Worm (Caenorhabditis elegans) whole organism, young adult: ENCODE results near the gene unc-112.

Experiments
- B0035.1 ChIP-seq: sonication (generic microtip); optimal IDR thresholded peaks from 2 replicates; lab custom pipeline; 2016; ENCODE audit warnings: missing genetic modification characterization, mild to moderate bottlenecking, missing compliant biosample characterization, missing genotype, missing genetic modification reagents
- B0261.1 ChIP-seq: sonication (generic microtip); optimal IDR thresholded peaks from 2 replicates; lab custom pipeline; 2016; ENCODE audit warnings: mild to moderate bottlenecking, missing genetic modification characterization, moderate library complexity, missing compliant biosample characterization
- B0336.3 ChIP-seq: fragments of 200-800 bp; sonication (Bioruptor generic); IDR thresholded peaks from 2 replicates; pipeline ENCODE4 v1.3.6; 2022; ENCODE audit warnings: missing genetic modification characterization, missing compliant biosample characterization
- F23B12.7 ChIP-seq: sonication (generic microtip); optimal IDR thresholded peaks from 2 replicates; lab custom pipeline; 2017; ENCODE audit warnings: missing genetic modification characterization, mild to moderate bottlenecking, missing compliant biosample characterization, antibody characterized with exemption, moderate library complexity; ENCODE audit not compliant: insufficient read depth
- F39B2.1 ChIP-seq: fragments of 200-800 bp; sonication (Bioruptor generic); IDR thresholded peaks from 2 replicates; pipeline ENCODE4 v1.3.6; 2022; ENCODE audit warnings: missing genetic modification reagents, missing genetic modification characterization, missing compliant biosample characterization
- F57A8.1 ChIP-seq: fragments of 200-800 bp; sonication (Bioruptor generic); optimal IDR thresholded peaks from 2 replicates; lab custom pipeline; 2018; ENCODE audit warnings: mild to moderate bottlenecking, missing genetic modification characterization, moderate library complexity, missing compliant biosample characterization
- T26A5.8 ChIP-seq: sonication (generic microtip); optimal IDR thresholded peaks from 2 replicates; lab custom pipeline; 2016; ENCODE audit warnings: missing genetic modification characterization, missing compliant biosample characterization
- Y56A3A.18 ChIP-seq: fragments of 200-800 bp; sonication (Bioruptor generic); IDR thresholded peaks from 2 replicates; pipeline ENCODE4 v1.3.6; 2022; ENCODE audit warnings: missing genetic modification reagents, missing genetic modification characterization, missing compliant biosample characterization
- Y79H2A.3 ChIP-seq: fragments of 200-800 bp; sonication (Bioruptor generic); conservative IDR thresholded peaks from 2 replicates; pipeline ENCODE4 v1.3.6; 2022; ENCODE audit warnings: missing genetic modification reagents, missing genetic modification characterization, missing compliant biosample characterization
- ama-1 ChIP-seq, 3 experiments: fragments of 150-350 bp in 1 of 3; sonication (generic microtip) in 2 of 3; optimal IDR thresholded peaks; 2 replicates each; lab custom pipeline; 2014 to 2018; ENCODE audit warnings: missing biosample characterization in 2 of 3, missing genetic modification characterization in 2 of 3, missing genetic modification reagents in 2 of 3
- aptf-3 ChIP-seq: fragments of 200-800 bp; sonication (Bioruptor generic); IDR thresholded peaks from 2 replicates; pipeline ENCODE4 v1.3.6; 2022; ENCODE audit warnings: missing genetic modification characterization, missing compliant biosample characterization
- attf-6 ChIP-seq: fragments of 200-800 bp; sonication (Bioruptor generic); IDR thresholded peaks from 2 replicates; pipeline ENCODE4 v1.3.6; 2022; ENCODE audit warnings: missing genetic modification reagents, missing genetic modification characterization, missing compliant biosample characterization
- bed-1 ChIP-seq: fragments of 200-800 bp; sonication (Bioruptor generic); IDR thresholded peaks from 2 replicates; pipeline ENCODE4 v1.3.6; 2022; ENCODE audit warnings: missing genetic modification reagents, missing genetic modification characterization, missing compliant biosample characterization
- ceh-91 ChIP-seq: fragments of 200-800 bp; sonication (Bioruptor generic); IDR thresholded peaks from 2 replicates; pipeline ENCODE4 v1.3.6; 2022; ENCODE audit warnings: missing genetic modification reagents, missing genetic modification characterization, missing compliant biosample characterization
- dox-1 ChIP-seq: fragments of 200-800 bp; sonication (Bioruptor generic); IDR thresholded peaks from 2 replicates; pipeline ENCODE4 v1.3.6; 2022; ENCODE audit warnings: missing genetic modification reagents, missing genetic modification characterization, missing compliant biosample characterization
- ets-4 ChIP-seq: fragments of 200-800 bp; sonication (Bioruptor generic); optimal IDR thresholded peaks from 2 replicates; lab custom pipeline; 2018; ENCODE audit warnings: mild to moderate bottlenecking, missing genetic modification characterization, missing compliant biosample characterization
- hsf-1 ChIP-seq: fragments of 200-800 bp; sonication (Bioruptor generic); IDR thresholded peaks from 2 replicates; pipeline ENCODE4 v1.3.6; 2022; ENCODE audit warnings: missing genetic modification reagents, missing genetic modification characterization, missing compliant biosample characterization
- let-607 ChIP-seq, 2 experiments: fragments of 200-800 bp in 1 of 2; sonication (Bioruptor generic) in 1 of 2; sonication (generic microtip) in 1 of 2; optimal IDR thresholded peaks; 2 replicates each; lab custom pipeline; 2016 to 2018; ENCODE audit warnings: mild to moderate bottlenecking in 2 of 2, missing compliant biosample characterization in 2 of 2, missing genetic modification characterization in 2 of 2, moderate library complexity in 2 of 2, missing genotype in 1 of 2
- lin-35 ChIP-seq, 3 experiments: fragments of 150-350 bp in 2 of 3; sonication (generic microtip) in 1 of 3; optimal IDR thresholded peaks; 2 replicates each; lab custom pipeline; 2014 to 2018; ENCODE audit warnings: missing biosample characterization in 3 of 3, missing genetic modification characterization in 3 of 3, missing genetic modification reagents in 3 of 3
- lin-40 ChIP-seq: sonication (generic microtip); optimal IDR thresholded peaks from 2 replicates; lab custom pipeline; 2016; ENCODE audit warnings: missing genetic modification characterization, mild to moderate bottlenecking, missing compliant biosample characterization, missing genotype, missing genetic modification reagents
- lin-54 ChIP-seq: fragments of 200-800 bp; sonication (Bioruptor generic); optimal IDR thresholded peaks from 2 replicates; lab custom pipeline; 2018; ENCODE audit warnings: mild to moderate bottlenecking, missing genetic modification characterization, missing compliant biosample characterization
- lir-1 ChIP-seq: fragments of 200-800 bp; sonication (Bioruptor generic); conservative IDR thresholded peaks from 2 replicates; pipeline ENCODE4 v1.3.6; 2022; ENCODE audit warnings: missing genetic modification reagents, missing genetic modification characterization, missing compliant biosample characterization
- lsy-27 ChIP-seq: sonication (generic microtip); optimal IDR thresholded peaks from 2 replicates; lab custom pipeline; 2017; ENCODE audit warnings: missing genetic modification characterization, mild to moderate bottlenecking, missing compliant biosample characterization, antibody characterized with exemption, missing genotype, borderline replicate concordance; ENCODE audit not compliant: insufficient read depth
- madf-3 ChIP-seq: fragments of 200-800 bp; sonication (Bioruptor generic); IDR thresholded peaks from 2 replicates; pipeline ENCODE4 v1.3.6; 2022; ENCODE audit warnings: missing genetic modification reagents, missing genetic modification characterization, missing compliant biosample characterization
- nfyb-1 ChIP-seq: fragments of 200-800 bp; sonication (Bioruptor generic); IDR thresholded peaks from 2 replicates; pipeline ENCODE4 v1.3.6; 2022; ENCODE audit warnings: missing genetic modification reagents, missing genetic modification characterization, missing compliant biosample characterization
- rcor-1 ChIP-seq: fragments of 200-800 bp; sonication (Bioruptor generic); IDR thresholded peaks from 2 replicates; pipeline ENCODE4 v1.3.6; 2022; ENCODE audit warnings: missing genetic modification reagents, missing genetic modification characterization, missing compliant biosample characterization
- repo-1 ChIP-seq: sonication (generic microtip); optimal IDR thresholded peaks from 2 replicates; lab custom pipeline; 2017; ENCODE audit warnings: mild to moderate bottlenecking, missing genetic modification characterization, missing compliant biosample characterization
- rpc-1 ChIP-seq, 2 experiments: fragments of 150-350 bp in 1 of 2; sonication (generic microtip) in 1 of 2; optimal IDR thresholded peaks; 2 replicates each; lab custom pipeline; 2014 to 2018; ENCODE audit warnings: missing biosample characterization in 1 of 2, missing genetic modification characterization in 1 of 2, missing genetic modification reagents in 1 of 2, missing genotype in 1 of 2
- sdz-38 ChIP-seq: sonication (generic microtip); optimal IDR thresholded peaks from 2 replicates; lab custom pipeline; 2016; ENCODE audit warnings: missing genotype, missing genetic modification characterization, missing compliant biosample characterization
- snpc-1.1 ChIP-seq: sonication (generic microtip); optimal IDR thresholded peaks from 2 replicates; lab custom pipeline; 2017; ENCODE audit warnings: missing genetic modification characterization, mild to moderate bottlenecking, missing compliant biosample characterization, antibody characterized with exemption, moderate library complexity, missing genotype, missing genetic modification reagents; ENCODE audit not compliant: insufficient read depth
- snpc-3.4 ChIP-seq: sonication (generic microtip); optimal IDR thresholded peaks from 2 replicates; lab custom pipeline; 2017; ENCODE audit warnings: missing genetic modification characterization, mild to moderate bottlenecking, missing compliant biosample characterization, antibody characterized with exemption, moderate library complexity, missing genotype, missing genetic modification reagents
- snpc-4 ChIP-seq, 5 experiments: fragments of 150-350 bp in 1 of 5; sonication (generic microtip) in 4 of 5; optimal IDR thresholded peaks; 2 replicates each; lab custom pipeline; 2014 to 2018; ENCODE audit warnings: missing genetic modification characterization in 5 of 5, missing biosample characterization in 3 of 5, antibody characterized with exemption in 2 of 5, mild to moderate bottlenecking in 2 of 5, missing compliant biosample characterization in 2 of 5, missing genotype in 2 of 5, moderate library complexity in 2 of 5, missing genetic modification reagents in 1 of 5
- sptf-2 ChIP-seq: fragments of 200-800 bp; sonication (Bioruptor generic); optimal IDR thresholded peaks from 2 replicates; lab custom pipeline; 2018; ENCODE audit warnings: mild to moderate bottlenecking, missing genetic modification characterization, missing compliant biosample characterization
- zim-3 ChIP-seq: sonication (generic microtip); optimal IDR thresholded peaks from 2 replicates; lab custom pipeline; 2017; ENCODE audit warnings: mild to moderate bottlenecking, missing genetic modification characterization, moderate library complexity, missing compliant biosample characterization

Gene unc-112

ce11 chrV:14687106-14687964 lies 9.1 kb downstream of the unc-112 start (continued):
- no peak for TF ChIP-seq snpc-4 (GFP tag; optimal IDR thresholded peaks at IDR 0.05; lab: Kevin White, UChicago)
- peak in 1 of 4 experiments; percentile 30 for TF ChIP-seq snpc-4 (tag; optimal IDR thresholded peaks at IDR 0.05; lab: Kevin White, UChicago)
- TF ChIP-seq lin-54 (GFP tag; lab: Kevin White, UChicago) = no peak
- no peak for TF ChIP-seq madf-3 (GFP tag; lab: Robert Waterston, UW)
- no peak for TF ChIP-seq sdz-38 (tag; lab: Kevin White, UChicago)
- no peak for TF ChIP-seq lsy-27
- TF ChIP-seq dox-1 (GFP tag; lab: Robert Waterston, UW) = peak; percentile 9
- TF ChIP-seq lin-35 (GFP tag; optimal IDR thresholded peaks at IDR 0.05; lab: Kevin White, UChicago) = no peak
- peak; percentile 26 for TF ChIP-seq snpc-3.4 (tag; lab: Kevin White, UChicago)
- no peak for TF ChIP-seq attf-6 (GFP tag; lab: Robert Waterston, UW)
- no peak; the same call in 1 of the 2 replicates for TF ChIP-seq lir-1 (GFP tag; lab: Robert Waterston, UW)
- TF ChIP-seq ama-1 (optimal IDR thresholded peaks at IDR 0.05; lab: Kevin White, UChicago) = peak; percentile 65
- no peak for TF ChIP-seq ama-1 (GFP tag; optimal IDR thresholded peaks at IDR 0.05; lab: Kevin White, UChicago)
- TF ChIP-seq Y79H2A.3 (GFP tag; lab: Robert Waterston, UW) = no peak
- TF ChIP-seq snpc-1.1 (tag; lab: Kevin White, UChicago) = no peak
- peak; percentile 66 for TF ChIP-seq hsf-1 (GFP tag; lab: Robert Waterston, UW)
- TF ChIP-seq ets-4 (GFP tag; lab: Kevin White, UChicago) = no peak
- TF ChIP-seq B0261.1 (tag; lab: Kevin White, UChicago) = no peak
- TF ChIP-seq Y56A3A.18 (GFP tag; lab: Robert Waterston, UW) = peak; percentile 23
- no peak for TF ChIP-seq F57A8.1 (GFP tag; lab: Kevin White, UChicago)
- no peak for TF ChIP-seq F39B2.1 (GFP tag; lab: Robert Waterston, UW)
- no peak for TF ChIP-seq F23B12.7 (tag; lab: Kevin White, UChicago)
- no peak for TF ChIP-seq aptf-3
- no peak for TF ChIP-seq lin-40 (tag; lab: Kevin White, UChicago)
- TF ChIP-seq zim-3 (tag; lab: Kevin White, UChicago) = no peak
- no peak for TF ChIP-seq B0035.1
- 0 out of 2 replicates have a peak, but pooled peaks have one; percentile 15 for TF ChIP-seq bed-1 (GFP tag; lab: Robert Waterston, UW)
- TF ChIP-seq rpc-1 (optimal IDR thresholded peaks at IDR 0.05; lab: Kevin White, UChicago) = no peak
- TF ChIP-seq rpc-1 (tag; optimal IDR thresholded peaks at IDR 0.05; lab: Kevin White, UChicago) = no peak
- no peak for TF ChIP-seq rcor-1 (GFP tag; lab: Robert Waterston, UW)
- no peak for TF ChIP-seq let-607 (tag; optimal IDR thresholded peaks at IDR 0.05; lab: Kevin White, UChicago)
- no peak for TF ChIP-seq ceh-91 (GFP tag; lab: Robert Waterston, UW)
- no peak for TF ChIP-seq sptf-2 (GFP tag; lab: Kevin White, UChicago)
- no peak for TF ChIP-seq T26A5.8
- peak; percentile 7; the same call in 1 of the 2 replicates for TF ChIP-seq nfyb-1 (GFP tag; lab: Robert Waterston, UW)
- no peak for TF ChIP-seq repo-1
- TF ChIP-seq B0336.3 = peak; percentile 5
